Fruit fly (Drosophila melanogaster): ENCODE data around the gene cu.

DNA sequence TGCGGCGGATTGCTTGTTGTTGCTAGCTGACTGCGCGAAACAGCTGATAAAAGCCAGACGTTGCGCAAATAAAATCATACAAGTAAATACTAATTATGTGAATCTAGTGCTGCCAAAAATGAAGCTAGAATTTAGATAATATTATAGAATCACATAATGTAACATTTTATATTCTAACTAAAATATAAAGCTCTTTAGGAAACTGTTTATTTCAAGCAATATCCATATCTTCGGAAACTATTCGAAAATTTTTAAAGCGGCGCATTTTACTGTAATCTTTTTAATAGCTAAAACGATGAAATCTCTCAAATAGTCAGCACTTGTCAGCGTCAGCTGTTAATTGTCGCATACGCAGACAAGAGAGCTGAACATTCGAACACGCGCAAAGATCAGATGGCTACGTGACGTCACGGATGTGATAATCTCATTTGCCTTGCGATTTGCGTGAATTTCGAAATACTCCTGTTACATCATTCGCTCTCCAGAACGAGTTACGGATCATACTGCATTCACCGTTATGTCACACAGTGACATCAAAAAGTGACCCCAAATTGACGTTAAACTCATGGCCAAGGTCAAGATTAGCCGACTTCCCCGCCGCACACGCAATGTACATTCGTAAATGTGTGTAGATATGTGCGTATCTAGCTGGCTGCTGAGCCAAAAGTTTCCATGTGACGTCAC is 45.8 kb downstream of the cu start:
- TF ChIP-seq EcR (GFP tag; optimal IDR thresholded peaks at IDR 0.05) (no peak), Dll (optimal IDR thresholded peaks at IDR 0.05) (no peak), usp (GFP tag; optimal IDR thresholded peaks at IDR 0.05) (no peak)
